Fruit fly (Drosophila melanogaster) whole organism, adult: ENCODE data around the gene witty.

ENCODE experiments used
- CG11617 ChIP-seq: fragments of 200-800 bp; sonication (Bioruptor generic); optimal IDR thresholded peaks from 2 replicates; lab custom pipeline; 2017; ENCODE audit warnings: mild to moderate bottlenecking, missing biosample characterization, missing genetic modification reagents, missing genetic modification characterization
- CG12768 ChIP-seq: fragments of 200-800 bp; sonication (Bioruptor generic); optimal IDR thresholded peaks from 2 replicates; lab custom pipeline; 2017; ENCODE audit warnings: missing biosample characterization, missing genetic modification characterization, mild to moderate bottlenecking, moderate library complexity, missing genetic modification reagents
- CG14711 ChIP-seq: fragments of 200-800 bp; sonication (Bioruptor generic); optimal IDR thresholded peaks from 2 replicates; lab custom pipeline; 2018; ENCODE audit warnings: missing biosample characterization, mild to moderate bottlenecking, missing genetic modification characterization, moderate library complexity
- CG1620 ChIP-seq: fragments of 200-800 bp; sonication (Bioruptor generic); optimal IDR thresholded peaks from 2 replicates; lab custom pipeline; 2016; ENCODE audit warnings: missing biosample characterization, missing genetic modification characterization
- CG33017 ChIP-seq: fragments of 200-800 bp; sonication (Bioruptor generic); optimal IDR thresholded peaks from 2 replicates; lab custom pipeline; 2018; ENCODE audit warnings: missing biosample characterization, mild to moderate bottlenecking, missing genetic modification characterization, moderate library complexity
- CG5204 ChIP-seq: fragments of 200-800 bp; sonication (Bioruptor generic); optimal IDR thresholded peaks from 2 replicates; lab custom pipeline; 2016; ENCODE audit warnings: missing biosample characterization, missing genetic modification characterization
- CG7045 ChIP-seq: fragments of 200-800 bp; sonication (Bioruptor generic); optimal IDR thresholded peaks from 2 replicates; lab custom pipeline; 2017; ENCODE audit warnings: missing biosample characterization, mild to moderate bottlenecking, missing genetic modification characterization
- CG7101 ChIP-seq: fragments of 200-800 bp; sonication (Bioruptor generic); optimal IDR thresholded peaks from 2 replicates; lab custom pipeline; 2018; ENCODE audit warnings: missing biosample characterization, mild to moderate bottlenecking, missing genetic modification characterization, moderate library complexity
- Clk ChIP-seq: fragments of 200-800 bp; sonication (Bioruptor generic); optimal IDR thresholded peaks from 2 replicates; lab custom pipeline; 2017; ENCODE audit warnings: missing biosample characterization, missing genetic modification characterization
- Crg-1 ChIP-seq: fragments of 200-800 bp; sonication (Bioruptor generic); optimal IDR thresholded peaks from 2 replicates; lab custom pipeline; 2016; ENCODE audit warnings: missing biosample characterization, missing genetic modification characterization
- Hr96 ChIP-seq: fragments of 200-800 bp; sonication (Bioruptor generic); optimal IDR thresholded peaks from 2 replicates; lab custom pipeline; 2016; ENCODE audit warnings: missing biosample characterization, missing genetic modification characterization
- Mnt ChIP-seq: fragments of 200-800 bp; sonication (Bioruptor generic); optimal IDR thresholded peaks from 2 replicates; lab custom pipeline; 2016; ENCODE audit warnings: missing biosample characterization, mild to moderate bottlenecking, missing genetic modification characterization
- bab1 ChIP-seq: fragments of 200-800 bp; sonication (Bioruptor generic); optimal IDR thresholded peaks from 3 replicates; lab custom pipeline; 2019; ENCODE audit warnings: missing biosample characterization, mild to moderate bottlenecking, missing genetic modification characterization, moderate library complexity
- cic ChIP-seq: fragments of 200-800 bp; sonication (Bioruptor generic); optimal IDR thresholded peaks from 2 replicates; lab custom pipeline; 2017; ENCODE audit warnings: missing biosample characterization, mild to moderate bottlenecking, missing genetic modification characterization, moderate library complexity
- cnc ChIP-seq, 2 experiments: fragments of >200 bp; optimal IDR thresholded peaks; 2 replicates each; lab custom pipeline; 2017
- kay ChIP-seq: fragments of 200-800 bp; sonication (Bioruptor generic); peaks from one replicate; lab custom pipeline; 2016; ENCODE audit warnings: missing biosample characterization, missing genetic modification characterization, borderline replicate concordance
- ovo ChIP-seq: fragments of 200-800 bp; sonication (Bioruptor generic); optimal IDR thresholded peaks from 2 replicates; lab custom pipeline; 2016; ENCODE audit warnings: missing biosample characterization, missing genetic modification characterization
- pad ChIP-seq: fragments of 200-800 bp; sonication (Bioruptor generic); optimal IDR thresholded peaks from 3 replicates; lab custom pipeline; 2017; ENCODE audit warnings: missing biosample characterization, missing genetic modification characterization, mild to moderate bottlenecking, moderate library complexity, missing genetic modification reagents
- tj ChIP-seq: fragments of 200-800 bp; sonication (Bioruptor generic); optimal IDR thresholded peaks from 3 replicates; lab custom pipeline; 2017; ENCODE audit warnings: missing biosample characterization, mild to moderate bottlenecking, missing genetic modification characterization, moderate library complexity
- toe ChIP-seq: fragments of 200-800 bp; sonication (Bioruptor generic); optimal IDR thresholded peaks from 2 replicates; lab custom pipeline; 2016; ENCODE audit warnings: missing biosample characterization, missing genetic modification characterization

witty gene

dm6 chr2L:8382646-8383045 is 44.6 kb downstream of the witty start, which contains the start of the genes CG13392 and Rcd4:
CG13392 (minus strand) TSS chr2L:8382807.
Rcd4 (plus strand) TSS chr2L:8382861.
- TF ChIP-seq bab1: peak; percentile 82
- TF ChIP-seq CG11617 (GFP tag; lab: Kevin White, UChicago): peak; percentile 62
- TF ChIP-seq kay (GFP tag; lab: Kevin White, UChicago): peak; percentile 59
- peak; percentile 63 for TF ChIP-seq cic (GFP tag; lab: Kevin White, UChicago)
- peak; percentile 88 for TF ChIP-seq CG7101 (tag; lab: Kevin White, UChicago)
- TF ChIP-seq Mnt (GFP tag; lab: Kevin White, UChicago): peak; percentile 88
- TF ChIP-seq CG5204 (GFP tag; lab: Kevin White, UChicago): peak; percentile 62
- peak; percentile 73 for TF ChIP-seq CG7045 (GFP tag; lab: Kevin White, UChicago)
- TF ChIP-seq pad (GFP tag; lab: Kevin White, UChicago): peak; percentile 80
- peak; percentile 57 for TF ChIP-seq toe (GFP tag; lab: Kevin White, UChicago)
- TF ChIP-seq Hr96 (GFP tag; lab: Kevin White, UChicago): peak; percentile 80
- TF ChIP-seq Clk: peak; percentile 27
- peak; percentile 72 for TF ChIP-seq CG33017
- TF ChIP-seq CG12768: peak; percentile 77
- peak; percentile 91 for TF ChIP-seq Crg-1 (GFP tag; lab: Kevin White, UChicago)
- no peak for TF ChIP-seq cnc (optimal IDR thresholded peaks at IDR 0.05; lab: Kevin White, UChicago)
- TF ChIP-seq tj (GFP tag; lab: Kevin White, UChicago): peak; percentile 53
- peak; percentile 83 for TF ChIP-seq CG1620 (GFP tag; lab: Kevin White, UChicago)
- TF ChIP-seq CG14711: peak; percentile 70
- peak; percentile 73 for TF ChIP-seq ovo

DNA sequence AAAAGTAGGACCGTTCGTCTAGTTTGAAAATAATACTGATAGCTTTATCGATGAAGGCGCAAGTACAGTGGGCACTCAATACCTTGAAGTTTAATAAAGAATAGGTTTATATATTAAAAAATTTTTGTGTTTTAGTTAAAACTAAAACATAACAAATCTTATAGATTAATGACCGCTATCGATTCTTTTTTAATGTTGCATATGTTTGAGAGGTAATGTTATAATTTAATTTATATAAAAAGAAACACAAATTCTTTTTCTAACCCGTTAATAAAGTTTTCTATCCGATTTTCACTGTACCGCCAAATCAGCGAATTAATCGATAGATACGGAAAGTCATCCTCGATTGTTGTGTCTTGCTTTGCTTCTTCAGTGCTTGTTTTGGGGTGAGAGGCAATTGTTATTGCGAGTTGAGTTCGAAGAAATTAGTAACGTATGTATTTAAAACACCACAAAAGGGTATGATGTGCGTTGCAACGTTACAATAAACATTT is 46.1 kb downstream of the witty start, which contains the start of the genes Dad1 and CG13384:
TSS of gene Dad1 (minus strand) at position 30 of the 494 bp plus-strand sequence.
TSS of gene CG13384 (plus strand) at position 348 of the 494 bp plus-strand sequence.
- peak; percentile 79 for TF ChIP-seq Hr96 (GFP tag; lab: Kevin White, UChicago)
- peak; percentile 96 for TF ChIP-seq CG12768
- TF ChIP-seq tj (GFP tag; lab: Kevin White, UChicago): peak; percentile 88
- TF ChIP-seq Crg-1 (GFP tag; lab: Kevin White, UChicago): peak; percentile 88
- peak; percentile 97 for TF ChIP-seq bab1
- TF ChIP-seq CG1620 (GFP tag; lab: Kevin White, UChicago): peak; percentile 85
- peak; percentile 96 for TF ChIP-seq CG33017
- TF ChIP-seq CG7101 (tag; lab: Kevin White, UChicago): peak; percentile 98
- TF ChIP-seq CG7045 (GFP tag; lab: Kevin White, UChicago): peak; percentile 94
- TF ChIP-seq cic (GFP tag; lab: Kevin White, UChicago): peak; percentile 81
- TF ChIP-seq CG11617 (GFP tag; lab: Kevin White, UChicago): peak; percentile 96
- peak; percentile 89 for TF ChIP-seq toe (GFP tag; lab: Kevin White, UChicago)
- peak; percentile 94 for TF ChIP-seq CG5204 (GFP tag; lab: Kevin White, UChicago)
- TF ChIP-seq cnc (optimal IDR thresholded peaks at IDR 0.05; lab: Kevin White, UChicago): no peak
- TF ChIP-seq CG14711: peak; percentile 92
- TF ChIP-seq ovo: peak; percentile 78
- TF ChIP-seq kay (GFP tag; lab: Kevin White, UChicago): peak; percentile 89
- TF ChIP-seq Mnt (GFP tag; lab: Kevin White, UChicago): peak; percentile 72
- TF ChIP-seq pad (GFP tag; lab: Kevin White, UChicago): peak; percentile 83
- TF ChIP-seq Clk: peak; percentile 85

- TF ChIP-seq CG14711: peak; percentile 6
- peak; percentile 2 for TF ChIP-seq cic (GFP tag; lab: Kevin White, UChicago)
- TF ChIP-seq CG7101 (tag; lab: Kevin White, UChicago): peak; percentile 12
- peak; percentile 62 for TF ChIP-seq CG7045 (GFP tag; lab: Kevin White, UChicago)
- TF ChIP-seq Clk: no peak
- TF ChIP-seq kay (GFP tag; lab: Kevin White, UChicago): peak; percentile 92
- TF ChIP-seq tj (GFP tag; lab: Kevin White, UChicago): no peak
Observed at dm6 chr2L:8384985-8385519, 47.0 kb downstream of the witty start.

- TF ChIP-seq tj (GFP tag; lab: Kevin White, UChicago) (peak; percentile 91), toe (GFP tag; lab: Kevin White, UChicago) (no peak)
Observed at dm6 chr2L:8385849-8386248, 47.8 kb downstream of the witty start.

DNA sequence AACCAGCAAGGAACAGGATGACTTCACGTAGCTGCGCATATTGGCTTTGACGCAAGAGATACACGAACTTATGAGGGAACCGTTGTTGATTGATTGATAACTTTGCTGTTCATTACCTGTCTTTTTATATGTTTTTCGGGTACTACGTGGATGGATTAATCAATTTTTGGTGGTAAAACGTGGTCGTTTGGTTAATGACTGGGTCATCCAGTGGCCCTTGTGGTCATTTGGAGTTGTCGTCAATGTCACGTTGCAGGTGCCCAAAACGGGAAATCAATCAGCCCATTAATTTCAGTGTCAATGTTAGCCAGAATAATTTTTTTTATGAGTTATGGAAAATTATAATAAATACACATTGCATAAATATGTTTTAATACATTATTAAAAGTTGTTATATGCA is 51.1 kb downstream of the witty start, which contains the start of gene CG42819:
TSS of gene CG42819 (minus strand) at position 101 of the 400 bp plus-strand sequence.
- TF ChIP-seq Mnt (GFP tag; lab: Kevin White, UChicago) (no peak), toe (GFP tag; lab: Kevin White, UChicago) (no peak), CG7101 (tag; lab: Kevin White, UChicago) (no peak), cic (GFP tag; lab: Kevin White, UChicago) (no peak), pad (GFP tag; lab: Kevin White, UChicago) (no peak), CG12768 (no peak), tj (GFP tag; lab: Kevin White, UChicago) (no peak), Clk (no peak), CG14711 (no peak), bab1 (no peak), Crg-1 (GFP tag; lab: Kevin White, UChicago) (no peak), kay (GFP tag; lab: Kevin White, UChicago) (no peak), Hr96 (GFP tag; lab: Kevin White, UChicago) (no peak), CG11617 (GFP tag; lab: Kevin White, UChicago) (no peak), CG33017 (no peak)
